Worm (Caenorhabditis elegans): ENCODE results near the gene shl-1.

shl-1 gene

DNA sequence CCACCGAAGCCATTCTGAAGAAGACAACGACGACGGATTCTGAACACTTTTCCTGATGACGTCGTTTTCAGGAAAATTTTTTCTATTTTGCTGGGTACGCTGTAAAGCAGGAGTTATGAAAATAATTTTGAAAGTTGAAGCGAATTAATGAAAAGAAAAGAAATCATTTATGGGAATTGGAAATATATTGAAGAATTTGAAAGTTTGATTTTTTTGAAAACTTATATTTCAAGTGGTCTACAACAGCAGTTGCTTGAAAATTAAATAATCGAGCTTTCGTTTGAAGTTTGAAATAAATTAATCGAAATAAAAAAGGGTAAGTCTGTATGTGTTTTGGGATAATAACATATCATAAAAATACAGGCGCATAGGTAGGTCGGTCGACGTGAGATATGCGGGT is at the start of gene shl-1:
Gene shl-1, minus strand, starts transcription at position 101 of the 400 bp plus-strand sequence.
- no peak for TF ChIP-seq W03F9.2 (tag; optimal IDR thresholded peaks at IDR 0.05)
- no peak for TF ChIP-seq dao-5 (tag; optimal IDR thresholded peaks at IDR 0.05)
- TF ChIP-seq him-1 (tag; optimal IDR thresholded peaks at IDR 0.05) = no peak

DNA sequence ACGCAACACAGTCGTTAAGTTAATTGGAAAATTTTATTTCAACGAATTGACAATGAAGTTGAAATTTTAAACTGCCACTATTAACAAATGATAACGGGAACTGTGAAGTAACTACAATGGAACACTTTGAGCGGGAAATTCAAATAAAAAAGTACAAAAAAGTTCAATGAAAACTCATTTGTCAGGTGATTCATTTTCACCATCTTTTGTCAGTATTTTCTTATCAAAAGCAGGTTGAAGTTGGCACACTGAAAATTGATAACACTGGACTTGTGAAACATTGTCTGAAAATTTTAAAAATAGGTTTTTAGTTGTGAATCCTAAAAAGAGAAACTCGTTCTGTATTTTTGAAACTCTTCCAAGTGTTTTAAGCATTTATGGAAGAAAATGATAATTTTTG is 49.6 kb upstream of the shl-1 start:
- TF ChIP-seq W03F9.2 (tag; optimal IDR thresholded peaks at IDR 0.05) (peak; percentile 2), dao-5 (tag; optimal IDR thresholded peaks at IDR 0.05) (no peak), him-1 (tag; optimal IDR thresholded peaks at IDR 0.05) (no peak)

ce11 chrIV:6432375-6432774 is 48.5 kb upstream of the shl-1 start:
- no peak for TF ChIP-seq him-1 (tag; optimal IDR thresholded peaks at IDR 0.05)
- TF ChIP-seq W03F9.2 (tag; optimal IDR thresholded peaks at IDR 0.05) = no peak
- no peak for TF ChIP-seq dao-5 (tag; optimal IDR thresholded peaks at IDR 0.05)

DNA sequence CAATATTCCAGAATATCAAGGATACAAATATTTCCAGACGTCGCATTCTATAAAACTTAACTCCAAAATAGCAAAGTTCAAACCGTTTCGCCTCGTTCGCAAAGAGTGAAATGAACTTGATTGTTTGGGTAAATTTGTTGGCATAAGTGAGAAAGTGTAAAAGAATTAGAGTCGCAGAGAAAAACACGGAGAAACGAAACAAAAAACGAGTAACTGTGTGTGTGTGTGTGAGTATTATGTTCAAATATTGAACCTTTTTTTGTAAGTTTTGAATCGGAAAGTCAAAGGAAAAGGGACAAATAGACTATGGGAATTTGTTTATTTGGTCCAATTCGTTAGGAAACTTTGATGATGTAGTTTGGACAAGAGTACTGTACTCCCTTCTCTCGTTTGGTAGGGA is 47.7 kb upstream of the shl-1 start, which contains the start of gene acp-7:
Gene acp-7, minus strand, starts transcription at position 101 of the 400 bp plus-strand sequence.
- no peak for TF ChIP-seq him-1 (tag; optimal IDR thresholded peaks at IDR 0.05)

- no peak for TF ChIP-seq W03F9.2 (tag; optimal IDR thresholded peaks at IDR 0.05)
- TF ChIP-seq him-1 (tag; optimal IDR thresholded peaks at IDR 0.05) = no peak
- no peak for TF ChIP-seq dao-5 (tag; optimal IDR thresholded peaks at IDR 0.05)
Measured at ce11 chrIV:6427223-6427622, 43.4 kb upstream of the shl-1 start.

DNA sequence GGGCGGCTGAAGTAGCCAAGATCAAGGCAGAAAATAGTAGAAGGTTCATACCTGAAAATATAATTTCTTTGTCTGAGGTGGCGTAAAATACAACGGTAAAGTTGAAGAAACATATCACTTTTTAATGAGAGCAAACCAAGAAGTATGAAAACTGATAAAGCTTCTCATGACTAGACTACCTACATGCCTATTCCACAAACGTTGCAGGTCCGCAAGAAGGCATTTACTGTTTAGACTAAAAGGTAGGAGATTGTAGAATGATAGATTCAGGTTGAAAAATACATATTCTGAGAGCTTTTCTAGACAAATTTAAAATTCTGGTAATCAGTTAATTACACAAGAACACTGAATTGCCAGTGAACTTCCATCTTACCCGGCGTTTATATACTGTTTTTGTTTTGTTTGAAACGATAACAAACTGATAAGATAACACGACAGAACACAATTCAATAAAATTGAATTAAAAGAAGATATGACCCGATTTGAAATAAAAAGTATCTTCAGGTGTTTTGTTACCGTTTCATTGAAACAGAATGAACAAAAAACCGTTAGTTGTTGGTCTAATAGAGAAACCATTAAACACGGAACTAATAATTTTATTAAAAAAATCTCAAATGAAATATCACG is 42.3 kb upstream of the shl-1 start, which contains the start of gene acp-6:
Gene acp-6, minus strand, starts transcription at position 51 of the 627 bp plus-strand sequence.
- TF ChIP-seq W03F9.2 (tag; optimal IDR thresholded peaks at IDR 0.05) (no peak), him-1 (tag; optimal IDR thresholded peaks at IDR 0.05) (no peak), dao-5 (tag; optimal IDR thresholded peaks at IDR 0.05) (no peak)

ce11 chrIV:6421183-6421635 is 37.3 kb upstream of the shl-1 start, which contains the start of gene puf-11:
puf-11 (plus strand) TSS chrIV:6421585.
- TF ChIP-seq dao-5 (tag; optimal IDR thresholded peaks at IDR 0.05) = no peak
- TF ChIP-seq him-1 (tag; optimal IDR thresholded peaks at IDR 0.05) = no peak
- no peak for TF ChIP-seq W03F9.2 (tag; optimal IDR thresholded peaks at IDR 0.05)

ce11 chrIV:6419031-6419582 is 35.2 kb upstream of the shl-1 start, which contains the start of the genes Y73B6BL.23 and htp-2:
Y73B6BL.23 (minus strand) TSS chrIV:6419081.
htp-2 (plus strand) TSS chrIV:6419522.
- TF ChIP-seq him-1 (tag; optimal IDR thresholded peaks at IDR 0.05) = no peak
- no peak for TF ChIP-seq W03F9.2 (tag; optimal IDR thresholded peaks at IDR 0.05)
- TF ChIP-seq dao-5 (tag; optimal IDR thresholded peaks at IDR 0.05) = no peak

ce11 chrIV:6417612-6418011 is 33.7 kb upstream of the shl-1 start:
- TF ChIP-seq W03F9.2 (tag; optimal IDR thresholded peaks at IDR 0.05) (no peak), him-1 (tag; optimal IDR thresholded peaks at IDR 0.05) (no peak), dao-5 (tag; optimal IDR thresholded peaks at IDR 0.05) (no peak)

- TF ChIP-seq dao-5 (tag; optimal IDR thresholded peaks at IDR 0.05) (no peak), W03F9.2 (tag; optimal IDR thresholded peaks at IDR 0.05) (no peak), him-1 (tag; optimal IDR thresholded peaks at IDR 0.05) (no peak)
Measured at ce11 chrIV:6416553-6416952, 32.7 kb upstream of the shl-1 start, which contains the start of gene Y73B6BL.22. Y73B6BL.22 (minus strand) TSS chrIV:6416653.

- TF ChIP-seq dao-5 (tag; optimal IDR thresholded peaks at IDR 0.05) (no peak), W03F9.2 (tag; optimal IDR thresholded peaks at IDR 0.05) (no peak), him-1 (tag; optimal IDR thresholded peaks at IDR 0.05) (no peak)
Measured at ce11 chrIV:6415149-6415548, 31.3 kb upstream of the shl-1 start, which contains the start of gene exos-2. exos-2 (plus strand) TSS chrIV:6415478.

DNA sequence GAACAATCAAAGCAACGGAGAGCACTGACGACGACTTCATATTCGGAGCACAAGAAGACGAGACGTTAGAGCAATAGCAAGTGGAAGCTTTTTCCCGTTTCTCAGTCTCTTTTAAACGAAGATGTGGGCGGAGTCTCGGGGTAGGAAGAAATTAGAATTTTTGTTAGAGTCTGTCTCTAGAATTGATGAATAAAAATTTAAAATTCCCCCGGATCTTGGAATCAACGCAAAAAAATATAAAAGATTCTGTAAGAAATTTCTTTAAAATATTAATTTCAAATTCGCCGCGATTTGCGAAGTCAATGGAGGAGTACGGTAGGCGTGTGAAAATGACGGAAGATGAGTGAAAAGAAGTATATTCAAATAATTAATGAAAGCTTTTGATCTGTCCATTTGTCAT is 29.6 kb upstream of the shl-1 start, which contains the start of gene nlp-71:
Gene nlp-71, minus strand, starts transcription at position 101 of the 400 bp plus-strand sequence.
- no peak for TF ChIP-seq him-1 (tag; optimal IDR thresholded peaks at IDR 0.05)

DNA sequence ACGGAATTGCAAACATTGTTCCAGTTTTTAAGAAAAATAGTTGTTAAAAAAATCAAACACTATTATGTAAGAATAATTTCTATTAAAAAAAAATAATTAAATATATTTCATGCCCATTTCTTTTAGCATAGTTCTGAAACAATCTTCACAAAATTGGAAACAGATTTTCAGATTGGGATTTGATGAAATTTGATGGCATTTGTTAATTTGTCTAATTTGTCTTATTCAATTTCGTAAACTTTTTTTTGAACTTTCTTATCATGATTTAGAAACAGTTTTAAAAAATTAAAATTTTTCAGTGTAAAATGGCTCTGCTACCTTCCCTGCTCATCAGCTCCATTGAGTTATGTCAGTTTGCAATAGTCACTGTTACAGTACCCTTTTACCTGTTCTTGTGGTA is 21.0 kb upstream of the shl-1 start, which contains the start of gene srv-13:
Gene srv-13, plus strand, starts transcription at position 301 of the 400 bp plus-strand sequence.
- no peak for TF ChIP-seq him-1 (tag; optimal IDR thresholded peaks at IDR 0.05)
- TF ChIP-seq dao-5 (tag; optimal IDR thresholded peaks at IDR 0.05) = no peak
- no peak for TF ChIP-seq W03F9.2 (tag; optimal IDR thresholded peaks at IDR 0.05)

DNA sequence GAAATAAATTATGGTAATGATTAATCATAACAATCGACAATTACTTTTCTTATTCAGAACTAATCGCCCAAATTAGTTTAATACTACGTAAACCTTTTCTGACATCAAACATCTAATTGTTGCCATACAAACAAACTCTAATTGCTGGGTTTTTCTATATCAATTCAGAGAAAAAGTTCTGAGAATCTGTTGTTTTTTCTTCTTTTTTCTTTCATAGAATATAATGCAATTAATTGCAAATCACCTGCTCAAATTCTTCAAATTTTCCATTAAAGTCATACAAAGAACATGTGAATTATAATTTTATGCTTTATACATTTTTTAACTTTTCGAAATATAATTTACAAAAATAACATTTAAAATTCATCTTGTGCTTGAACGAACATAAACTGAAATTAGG is 19.5 kb upstream of the shl-1 start:
- TF ChIP-seq dao-5 (tag; optimal IDR thresholded peaks at IDR 0.05) (no peak), W03F9.2 (tag; optimal IDR thresholded peaks at IDR 0.05) (no peak), him-1 (tag; optimal IDR thresholded peaks at IDR 0.05) (no peak)

Measured in whole organism, L4/young adult.